Fruit fly (Drosophila melanogaster) whole organism, embryonic: ENCODE results near the gene ssp3.
A peak's percentile ranks its signal among the peaks of the same experiment; 100 is the strongest.

ENCODE experiments used
- Aef1 ChIP-seq: fragments of 200-800 bp; sonication (Bioruptor generic); IDR thresholded peaks from 3 replicates; pipeline ENCODE4 v1.3.6; 2022; ENCODE audit warnings: missing biosample characterization, missing genetic modification characterization
- Awh ChIP-seq: fragments of 200-800 bp; sonication (Bioruptor generic); IDR thresholded peaks from 2 replicates; pipeline ENCODE4, ENCODE4 v1.3.6; 2022; ENCODE audit warnings: missing biosample characterization, missing genetic modification characterization
- CG1024 ChIP-seq: fragments of 200-800 bp; sonication (Bioruptor generic); IDR thresholded peaks from 2 replicates; pipeline ENCODE4 v1.3.6; 2022; ENCODE audit warnings: missing biosample characterization, missing genetic modification characterization
- CG10543 ChIP-seq: fragments of 200-800 bp; sonication (Bioruptor generic); optimal IDR thresholded peaks from 3 replicates; lab custom pipeline; 2017; ENCODE audit warnings: missing biosample characterization, mild to moderate bottlenecking, missing genetic modification characterization, moderate library complexity
- CG10654 ChIP-seq: fragments of 200-800 bp; sonication (Bioruptor generic); optimal IDR thresholded peaks from 2 replicates; lab custom pipeline; 2016; ENCODE audit warnings: missing biosample characterization, missing genetic modification characterization
- CG11085 ChIP-seq: fragments of 200-800 bp; sonication (Bioruptor generic); IDR thresholded peaks from 2 replicates; pipeline ENCODE4 v1.3.6; 2022; ENCODE audit warnings: missing biosample characterization, missing genetic modification characterization
- CG11504 ChIP-seq: fragments of 200-800 bp; sonication (Bioruptor generic); optimal IDR thresholded peaks from 3 replicates; lab custom pipeline; 2019; ENCODE audit warnings: missing biosample characterization, mild to moderate bottlenecking, missing genetic modification characterization, moderate library complexity
- CG11695 ChIP-seq: fragments of 200-800 bp; sonication (Bioruptor generic); IDR thresholded peaks from 3 replicates; pipeline ENCODE4 v1.3.6; 2022; ENCODE audit warnings: missing biosample characterization, missing genetic modification characterization
- CG12155 ChIP-seq: fragments of 200-800 bp; sonication (Bioruptor generic); optimal IDR thresholded peaks from 3 replicates; lab custom pipeline; 2016; ENCODE audit warnings: missing biosample characterization, missing genetic modification characterization
- CG14050 ChIP-seq: fragments of 200-800 bp; sonication (Bioruptor generic); IDR thresholded peaks from 3 replicates; pipeline ENCODE4 v1.3.6; 2022; ENCODE audit warnings: missing biosample characterization, missing genetic modification characterization
- CG14965 ChIP-seq: fragments of 200-800 bp; sonication (Bioruptor generic); optimal IDR thresholded peaks from 2 replicates; lab custom pipeline; 2016; ENCODE audit warnings: missing biosample characterization, missing genetic modification characterization, borderline replicate concordance
- CG16813 ChIP-seq: fragments of 200-800 bp; sonication (Bioruptor generic); IDR thresholded peaks from 3 replicates; pipeline ENCODE4 v1.3.6; 2022; ENCODE audit warnings: missing biosample characterization, missing genetic modification characterization; ENCODE audit not compliant: partially characterized antibody
- CG18599 ChIP-seq: fragments of 200-800 bp; sonication (Bioruptor generic); optimal IDR thresholded peaks from 3 replicates; lab custom pipeline; 2017; ENCODE audit warnings: missing biosample characterization, missing genetic modification characterization, mild to moderate bottlenecking, moderate library complexity, missing genetic modification reagents
- CG2199 ChIP-seq: fragments of 200-800 bp; sonication (Bioruptor generic); IDR thresholded peaks from 3 replicates; pipeline ENCODE4 v1.3.6; 2022; ENCODE audit warnings: missing biosample characterization, missing genetic modification characterization
- CG3281 ChIP-seq: fragments of 200-800 bp; sonication (Bioruptor generic); optimal IDR thresholded peaks from 3 replicates; lab custom pipeline; 2017; ENCODE audit warnings: missing biosample characterization, mild to moderate bottlenecking, missing genetic modification characterization
- CG42726 ChIP-seq: fragments of 200-800 bp; sonication (Bioruptor generic); IDR thresholded peaks from 2 replicates; pipeline ENCODE4 v1.3.6; 2022; ENCODE audit warnings: missing biosample characterization, missing genetic modification characterization; ENCODE audit not compliant: partially characterized antibody
- CG4617 ChIP-seq: fragments of 200-800 bp; sonication (Bioruptor generic); optimal IDR thresholded peaks from 3 replicates; lab custom pipeline; 2016; ENCODE audit warnings: missing biosample characterization, missing genetic modification characterization, borderline replicate concordance
- CG7556 ChIP-seq: fragments of 200-800 bp; sonication (Bioruptor generic); optimal IDR thresholded peaks from 2 replicates; lab custom pipeline; 2017; ENCODE audit warnings: missing biosample characterization, mild to moderate bottlenecking, missing genetic modification characterization
- CG8359 ChIP-seq: fragments of 200-800 bp; sonication (Bioruptor generic); optimal IDR thresholded peaks from 2 replicates; lab custom pipeline; 2017; ENCODE audit warnings: missing biosample characterization, mild to moderate bottlenecking, missing genetic modification characterization, borderline replicate concordance
- CG9797 ChIP-seq: fragments of 200-800 bp; sonication (Bioruptor generic); optimal IDR thresholded peaks from 3 replicates; lab custom pipeline; 2018; ENCODE audit warnings: missing biosample characterization, mild to moderate bottlenecking, missing genetic modification characterization
- CG9876 ChIP-seq: fragments of 200-800 bp; sonication (Bioruptor generic); optimal IDR thresholded peaks from 2 replicates; lab custom pipeline; 2016; ENCODE audit warnings: missing biosample characterization, missing genetic modification characterization
- CHES-1-like ChIP-seq: fragments of 200-800 bp; sonication (Bioruptor generic); optimal IDR thresholded peaks from 2 replicates; lab custom pipeline; 2016; ENCODE audit warnings: missing biosample characterization, missing genetic modification characterization
- Dref ChIP-seq: fragments of 200-800 bp; sonication (Bioruptor generic); IDR thresholded peaks from 2 replicates; pipeline ENCODE4 v1.3.6; 2022; ENCODE audit warnings: missing biosample characterization, missing genetic modification characterization
- Gsc ChIP-seq: fragments of 200-800 bp; sonication (Bioruptor generic); IDR thresholded peaks from 2 replicates; pipeline ENCODE4 v1.3.6; 2022; ENCODE audit warnings: missing biosample characterization, missing genetic modification characterization
- HmgD ChIP-seq: fragments of 200-800 bp; sonication (Bioruptor generic); optimal IDR thresholded peaks from 3 replicates; lab custom pipeline; 2016; ENCODE audit warnings: missing biosample characterization, missing genetic modification characterization
- Mad ChIP-seq: fragments of 200-800 bp; sonication (Bioruptor generic); optimal IDR thresholded peaks from 2 replicates; lab custom pipeline; 2016; ENCODE audit warnings: missing biosample characterization, missing genetic modification characterization
- Mes4 ChIP-seq: fragments of 200-800 bp; sonication (Bioruptor generic); optimal IDR thresholded peaks from 2 replicates; lab custom pipeline; 2016; ENCODE audit warnings: missing biosample characterization, missing genetic modification characterization
- Myb ChIP-seq: fragments of 200-800 bp; sonication (Bioruptor generic); optimal IDR thresholded peaks from 2 replicates; lab custom pipeline; 2016; ENCODE audit warnings: missing biosample characterization, missing genetic modification characterization
- NFAT ChIP-seq: fragments of 200-800 bp; sonication (Bioruptor generic); IDR thresholded peaks from 2 replicates; pipeline ENCODE4 v1.3.6; 2022; ENCODE audit warnings: missing biosample characterization, missing genetic modification characterization
- Neu2 ChIP-seq: fragments of 200-800 bp; sonication (Bioruptor generic); optimal IDR thresholded peaks from 3 replicates; lab custom pipeline; 2016; ENCODE audit warnings: missing biosample characterization, missing genetic modification characterization, borderline replicate concordance
- Nf-YA ChIP-seq: fragments of 200-800 bp; sonication (Bioruptor generic); IDR thresholded peaks from 2 replicates; pipeline ENCODE4 v1.3.6; 2022; ENCODE audit warnings: missing biosample characterization, missing genetic modification characterization
- Nf-YB ChIP-seq: fragments of 200-800 bp; sonication (Bioruptor generic); optimal IDR thresholded peaks from 3 replicates; lab custom pipeline; 2019; ENCODE audit warnings: missing biosample characterization, mild to moderate bottlenecking, missing genetic modification characterization, moderate library complexity
- Taf1 ChIP-seq: fragments of 200-800 bp; sonication (Bioruptor generic); IDR thresholded peaks from 2 replicates; pipeline ENCODE4 v1.3.6; 2022; ENCODE audit warnings: missing biosample characterization, missing genetic modification characterization
- YL-1 ChIP-seq: fragments of 200-800 bp; sonication (Bioruptor generic); optimal IDR thresholded peaks from 3 replicates; lab custom pipeline; 2017; ENCODE audit warnings: missing biosample characterization, mild to moderate bottlenecking, missing genetic modification characterization
- ase ChIP-seq: fragments of 200-800 bp; sonication (Bioruptor generic); IDR thresholded peaks from 3 replicates; pipeline ENCODE4 v1.3.6; 2022; ENCODE audit warnings: missing biosample characterization, missing genetic modification characterization
- br ChIP-seq: fragments of >200 bp; optimal IDR thresholded peaks from 2 replicates; lab custom pipeline; 2017
- cad ChIP-seq: fragments of >200 bp; optimal IDR thresholded peaks from 2 replicates; lab custom pipeline; 2017; ENCODE audit warnings: missing biosample characterization, missing genetic modification characterization
- crp ChIP-seq, 2 experiments: fragments of 200-800 bp; sonication (Bioruptor generic); optimal IDR thresholded peaks; 2 replicates in 1 of 2; 3 replicates in 1 of 2; lab custom pipeline; 2017; ENCODE audit warnings: missing biosample characterization in 2 of 2, missing genetic modification characterization in 2 of 2, mild to moderate bottlenecking in 1 of 2, moderate library complexity in 1 of 2
- dysf ChIP-seq: fragments of 200-800 bp; sonication (Bioruptor generic); IDR thresholded peaks from 3 replicates; pipeline ENCODE4 v1.3.6; 2022; ENCODE audit warnings: missing biosample characterization, missing genetic modification characterization
- emc ChIP-seq: fragments of 200-800 bp; sonication (Bioruptor generic); optimal IDR thresholded peaks from 2 replicates; lab custom pipeline; 2016; ENCODE audit warnings: missing biosample characterization, missing genetic modification characterization
- exex ChIP-seq: fragments of 200-800 bp; sonication (Bioruptor generic); optimal IDR thresholded peaks from 4 replicates; lab custom pipeline; 2018; ENCODE audit warnings: missing biosample characterization, mild to moderate bottlenecking, missing genetic modification characterization, moderate library complexity
- gfzf ChIP-seq: fragments of 200-800 bp; sonication (Bioruptor generic); optimal IDR thresholded peaks from 2 replicates; lab custom pipeline; 2016; ENCODE audit warnings: missing biosample characterization, mild to moderate bottlenecking, missing genetic modification characterization, moderate library complexity
- gsb-n ChIP-seq: fragments of 200-800 bp; sonication (Bioruptor generic); optimal IDR thresholded peaks from 3 replicates; lab custom pipeline; 2018; ENCODE audit warnings: missing biosample characterization, mild to moderate bottlenecking, missing genetic modification characterization
- hb ChIP-seq: fragments of 200-800 bp; sonication (Bioruptor generic); IDR thresholded peaks from 3 replicates; pipeline ENCODE4 v1.3.6; 2022; ENCODE audit warnings: missing biosample characterization, missing genetic modification characterization; ENCODE audit not compliant: partially characterized antibody
- her ChIP-seq: fragments of 200-800 bp; sonication (Bioruptor generic); optimal IDR thresholded peaks from 2 replicates; lab custom pipeline; 2016; ENCODE audit warnings: missing biosample characterization, missing genetic modification characterization
- insv ChIP-seq, 2 experiments: fragments of 200-800 bp; sonication (Bioruptor generic); optimal IDR thresholded peaks; 3 replicates each; lab custom pipeline; 2016 to 2018; ENCODE audit warnings: missing biosample characterization in 2 of 2, missing genetic modification characterization in 2 of 2
- maf-S ChIP-seq: fragments of 200-800 bp; sonication (Bioruptor generic); optimal IDR thresholded peaks from 2 replicates; lab custom pipeline; 2016; ENCODE audit warnings: missing biosample characterization, missing genetic modification characterization
- mirr ChIP-seq: fragments of 200-800 bp; sonication (Bioruptor generic); optimal IDR thresholded peaks from 3 replicates; lab custom pipeline; 2018; ENCODE audit warnings: missing biosample characterization, mild to moderate bottlenecking, missing genetic modification characterization
- pita ChIP-seq: fragments of 200-800 bp; sonication (Bioruptor generic); optimal IDR thresholded peaks from 2 replicates; lab custom pipeline; 2017; ENCODE audit warnings: missing biosample characterization, mild to moderate bottlenecking, missing genetic modification characterization
- pros ChIP-seq: fragments of 200-800 bp; sonication (Bioruptor generic); optimal IDR thresholded peaks from 3 replicates; lab custom pipeline; 2019; ENCODE audit warnings: missing biosample characterization, mild to moderate bottlenecking, missing genetic modification characterization, moderate library complexity
- vfl ChIP-seq: fragments of 200-800 bp; sonication (Bioruptor generic); optimal IDR thresholded peaks from 2 replicates; lab custom pipeline; 2016; ENCODE audit warnings: missing biosample characterization, missing genetic modification characterization
- z ChIP-seq: fragments of 200-800 bp; sonication (Bioruptor generic); IDR thresholded peaks from 3 replicates; pipeline ENCODE4 v1.3.6; 2022; ENCODE audit warnings: missing biosample characterization, missing genetic modification characterization

Gene ssp3

DNA sequence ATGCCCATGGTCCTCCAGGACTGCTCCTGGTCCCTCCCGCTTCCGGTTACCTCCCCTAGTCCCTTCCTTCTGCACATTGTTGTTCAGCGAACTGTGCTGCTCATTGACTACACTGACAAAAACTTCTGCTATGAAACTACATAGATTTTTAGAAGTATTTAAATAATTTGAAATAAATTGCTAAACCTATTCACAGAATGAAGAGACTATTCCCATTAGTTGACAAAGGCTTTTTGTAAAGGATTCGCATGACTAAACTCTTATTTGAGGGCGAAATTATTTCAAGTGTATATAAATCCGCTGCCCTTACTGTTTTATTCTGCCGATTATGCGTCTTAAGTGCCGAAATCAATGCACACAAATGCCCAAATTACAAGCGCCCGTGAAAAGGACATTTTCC, 22.5 kb downstream of the ssp3 start (continued):
- TF ChIP-seq HmgD (GFP tag; lab: Kevin White, UChicago) (no peak), Mes4 (GFP tag; lab: Kevin White, UChicago) (peak; percentile 56), vfl (GFP tag; lab: Kevin White, UChicago) (no peak), CG42726 (GFP tag; lab: Robert Waterston, UW) (no peak), CG12155 (GFP tag; lab: Kevin White, UChicago) (peak; percentile 12), insv (GFP tag; optimal IDR thresholded peaks at IDR 0.05; lab: Kevin White, UChicago) (no peak), CG4617 (no peak), CG10543 (GFP tag; lab: Kevin White, UChicago) (no peak), Nf-YB (GFP tag; lab: Kevin White, UChicago) (peak; percentile 34), CHES-1-like (GFP tag; lab: Kevin White, UChicago) (no peak), exex (tag; lab: Kevin White, UChicago) (no peak), Mad (no peak), CG14965 (no peak), CG8359 (GFP tag; lab: Kevin White, UChicago) (peak; percentile 44), her (GFP tag; lab: Kevin White, UChicago) (no peak), Taf1 (no peak), CG7556 (GFP tag; lab: Kevin White, UChicago) (peak; percentile 45), Nf-YA (no peak), mirr (GFP tag; lab: Kevin White, UChicago) (no peak), Gsc (GFP tag; lab: Robert Waterston, UW) (no peak), Myb (GFP tag; lab: Kevin White, UChicago) (no peak), crp (GFP tag; optimal IDR thresholded peaks at IDR 0.05; lab: Kevin White, UChicago) (no peak), CG16813 (GFP tag; lab: Robert Waterston, UW) (no peak), YL-1 (GFP tag; lab: Kevin White, UChicago) (no peak), CG9876 (GFP tag; lab: Kevin White, UChicago) (no peak), hb (GFP tag; lab: Robert Waterston, UW) (no peak), dysf (GFP tag; lab: Robert Waterston, UW) (0 out of 3 replicates have a peak, but pooled peaks have one; percentile 35), Dref (GFP tag; lab: Robert Waterston, UW) (no peak), pros (GFP tag; lab: Kevin White, UChicago) (peak; percentile 44), gfzf (GFP tag; lab: Kevin White, UChicago) (no peak), CG10654 (no peak), NFAT (no peak), CG9797 (no peak), cad (GFP tag; lab: Kevin White, UChicago) (no peak), CG11504 (tag; lab: Kevin White, UChicago) (peak; percentile 67), CG1024 (peak; percentile 30; the same call in 1 of the 2 replicates), emc (no peak), ase (GFP tag; lab: Robert Waterston, UW) (no peak), gsb-n (tag; lab: Kevin White, UChicago) (peak; percentile 80), Awh (GFP tag; lab: Robert Waterston, UW) (no peak), CG2199 (GFP tag; lab: Robert Waterston, UW) (0 out of 3 replicates have a peak, but pooled peaks have one; percentile 25), CG11695 (GFP tag; lab: Robert Waterston, UW) (no peak), maf-S (no peak), CG14050 (GFP tag; lab: Robert Waterston, UW) (no peak), br (no peak), z (GFP tag; lab: Robert Waterston, UW) (no peak), Neu2 (GFP tag; lab: Kevin White, UChicago) (no peak), CG18599 (GFP tag; lab: Kevin White, UChicago) (peak; percentile 22), pita (GFP tag; lab: Kevin White, UChicago) (no peak), CG3281 (GFP tag; lab: Kevin White, UChicago) (no peak), CG11085 (GFP tag; lab: Robert Waterston, UW) (no peak), Aef1 (GFP tag; lab: Robert Waterston, UW) (no peak)
